Fruit fly (Drosophila melanogaster) whole organism, embryonic: ENCODE measurements around the gene sra.

Experiments used
- Adf1 ChIP-seq: fragments of 200-800 bp; sonication (Bioruptor generic); IDR thresholded peaks from 2 replicates; pipeline ENCODE4 v1.3.6; 2022; ENCODE audit warnings: missing biosample characterization, missing genetic modification characterization
- Atf-2 ChIP-seq: fragments of 200-800 bp; sonication (Bioruptor generic); optimal IDR thresholded peaks from 2 replicates; lab custom pipeline; 2016; ENCODE audit warnings: missing biosample characterization, missing genetic modification characterization
- CG10654 ChIP-seq: fragments of 200-800 bp; sonication (Bioruptor generic); optimal IDR thresholded peaks from 2 replicates; lab custom pipeline; 2016; ENCODE audit warnings: missing biosample characterization, missing genetic modification characterization
- CG11504 ChIP-seq: fragments of 200-800 bp; sonication (Bioruptor generic); optimal IDR thresholded peaks from 3 replicates; lab custom pipeline; 2019; ENCODE audit warnings: missing biosample characterization, mild to moderate bottlenecking, missing genetic modification characterization, moderate library complexity
- CG11696 ChIP-seq: fragments of 200-800 bp; sonication (Bioruptor generic); IDR thresholded peaks from 2 replicates; pipeline ENCODE4 v1.3.6; 2022; ENCODE audit warnings: missing biosample characterization, missing genetic modification characterization
- CG13296 ChIP-seq: fragments of 200-800 bp; sonication (Bioruptor generic); optimal IDR thresholded peaks from 3 replicates; lab custom pipeline; 2018; ENCODE audit warnings: missing biosample characterization, mild to moderate bottlenecking, missing genetic modification characterization
- CG14667 ChIP-seq: fragments of 200-800 bp; sonication (Bioruptor generic); IDR thresholded peaks from 2 replicates; pipeline ENCODE4 v1.3.6; 2022; ENCODE audit warnings: missing biosample characterization, missing genetic modification characterization
- CG15073 ChIP-seq: fragments of 200-800 bp; sonication (Bioruptor generic); optimal IDR thresholded peaks from 2 replicates; lab custom pipeline; 2016; ENCODE audit warnings: missing biosample characterization, missing genetic modification characterization
- CG15479 ChIP-seq: fragments of 200-800 bp; sonication (Bioruptor generic); optimal IDR thresholded peaks from 3 replicates; lab custom pipeline; 2019; ENCODE audit warnings: missing biosample characterization, mild to moderate bottlenecking, missing genetic modification characterization, moderate library complexity
- CG17612 ChIP-seq: fragments of 200-800 bp; sonication (Bioruptor generic); IDR thresholded peaks from 2 replicates; pipeline ENCODE4 v1.3.6; 2022; ENCODE audit warnings: missing biosample characterization, missing genetic modification characterization
- CG17829 ChIP-seq: fragments of 200-800 bp; optimal IDR thresholded peaks from 2 replicates; lab custom pipeline; 2019; ENCODE audit warnings: missing biosample characterization, mild to moderate bottlenecking, missing genetic modification characterization, moderate library complexity
- CG32532 ChIP-seq: fragments of 200-800 bp; sonication (Bioruptor generic); IDR thresholded peaks from 2 replicates; pipeline ENCODE4 v1.3.6; 2022; ENCODE audit warnings: missing biosample characterization, missing genetic modification characterization
- CG3838 ChIP-seq: fragments of 200-800 bp; sonication (Bioruptor generic); optimal IDR thresholded peaks from 3 replicates; lab custom pipeline; 2016; ENCODE audit warnings: missing biosample characterization, missing genetic modification characterization
- CG4617 ChIP-seq: fragments of 200-800 bp; sonication (Bioruptor generic); optimal IDR thresholded peaks from 3 replicates; lab custom pipeline; 2016; ENCODE audit warnings: missing biosample characterization, missing genetic modification characterization, borderline replicate concordance
- CG6254 ChIP-seq: fragments of 200-800 bp; sonication (Bioruptor generic); optimal IDR thresholded peaks from 3 replicates; lab custom pipeline; 2017; ENCODE audit warnings: mild to moderate bottlenecking, missing biosample characterization, missing genetic modification reagents, missing genetic modification characterization
- CG6813 ChIP-seq: fragments of 200-800 bp; sonication (Bioruptor generic); optimal IDR thresholded peaks from 2 replicates; lab custom pipeline; 2017; ENCODE audit warnings: missing biosample characterization, missing genetic modification characterization, mild to moderate bottlenecking, moderate library complexity, missing genetic modification reagents
- CG7271 ChIP-seq: fragments of 200-800 bp; sonication (Bioruptor generic); optimal IDR thresholded peaks from 2 replicates; lab custom pipeline; 2018; ENCODE audit warnings: missing biosample characterization, mild to moderate bottlenecking, missing genetic modification characterization, moderate library complexity
- CG7963 ChIP-seq: fragments of 200-800 bp; sonication (Bioruptor generic); IDR thresholded peaks from 3 replicates; pipeline ENCODE4 v1.3.6; 2022; ENCODE audit warnings: missing biosample characterization, missing genetic modification characterization; ENCODE audit not compliant: partially characterized antibody
- CG7987 ChIP-seq: fragments of 200-800 bp; sonication (Bioruptor generic); optimal IDR thresholded peaks from 2 replicates; lab custom pipeline; 2018; ENCODE audit warnings: missing biosample characterization, mild to moderate bottlenecking, missing genetic modification characterization, moderate library complexity
- CG8359 ChIP-seq: fragments of 200-800 bp; sonication (Bioruptor generic); optimal IDR thresholded peaks from 2 replicates; lab custom pipeline; 2017; ENCODE audit warnings: missing biosample characterization, mild to moderate bottlenecking, missing genetic modification characterization, borderline replicate concordance
- CG8478 ChIP-seq: fragments of >200 bp; optimal IDR thresholded peaks from 2 replicates; lab custom pipeline; 2018
- CG9609 ChIP-seq: fragments of 200-800 bp; sonication (Bioruptor generic); optimal IDR thresholded peaks from 3 replicates; lab custom pipeline; 2016; ENCODE audit warnings: missing biosample characterization, missing genetic modification characterization
- CG9727 ChIP-seq: fragments of 200-800 bp; sonication (Bioruptor generic); optimal IDR thresholded peaks from 3 replicates; lab custom pipeline; 2017; ENCODE audit warnings: missing biosample characterization, mild to moderate bottlenecking, missing genetic modification characterization
- CG9817 ChIP-seq: fragments of 200-800 bp; sonication (Bioruptor generic); optimal IDR thresholded peaks from 2 replicates; lab custom pipeline; 2018; ENCODE audit warnings: missing biosample characterization, mild to moderate bottlenecking, missing genetic modification characterization, moderate library complexity
- CoRest ChIP-seq: fragments of 200-800 bp; sonication (Bioruptor generic); optimal IDR thresholded peaks from 3 replicates; lab custom pipeline; 2018; ENCODE audit warnings: missing biosample characterization, mild to moderate bottlenecking, missing genetic modification characterization, moderate library complexity
- Dp ChIP-seq: fragments of 200-800 bp; sonication (Bioruptor generic); optimal IDR thresholded peaks from 2 replicates; lab custom pipeline; 2018; ENCODE audit warnings: missing biosample characterization, mild to moderate bottlenecking, missing genetic modification characterization, moderate library complexity
- E2f2 ChIP-seq: fragments of 200-800 bp; sonication (Bioruptor generic); IDR thresholded peaks from 2 replicates; pipeline ENCODE4 v1.3.6; 2022; ENCODE audit warnings: missing biosample characterization, missing genetic modification characterization
- Elba2 ChIP-seq: fragments of 200-800 bp; sonication (Bioruptor generic); optimal IDR thresholded peaks from 3 replicates; lab custom pipeline; 2016; ENCODE audit warnings: missing biosample characterization, missing genetic modification characterization
- Fer1 ChIP-seq: fragments of 200-800 bp; sonication (Bioruptor generic); optimal IDR thresholded peaks from 2 replicates; lab custom pipeline; 2017; ENCODE audit warnings: missing biosample characterization, mild to moderate bottlenecking, missing genetic modification characterization
- Mad ChIP-seq: fragments of 200-800 bp; sonication (Bioruptor generic); optimal IDR thresholded peaks from 2 replicates; lab custom pipeline; 2016; ENCODE audit warnings: missing biosample characterization, missing genetic modification characterization
- Nf-YA ChIP-seq: fragments of 200-800 bp; sonication (Bioruptor generic); IDR thresholded peaks from 2 replicates; pipeline ENCODE4 v1.3.6; 2022; ENCODE audit warnings: missing biosample characterization, missing genetic modification characterization
- NfI ChIP-seq: fragments of 200-800 bp; sonication (Bioruptor generic); optimal IDR thresholded peaks from 3 replicates; lab custom pipeline; 2018; ENCODE audit warnings: missing biosample characterization, mild to moderate bottlenecking, missing genetic modification characterization, moderate library complexity
- Ravus ChIP-seq: fragments of 200-800 bp; sonication (Bioruptor generic); IDR thresholded peaks from 2 replicates; pipeline ENCODE4 v1.3.6; 2022; ENCODE audit warnings: missing biosample characterization, missing genetic modification characterization
- Rx ChIP-seq: fragments of 200-800 bp; sonication (Bioruptor generic); IDR thresholded peaks from 2 replicates; pipeline ENCODE4 v1.3.6; 2022; ENCODE audit warnings: missing biosample characterization, missing genetic modification characterization
- dan ChIP-seq: fragments of 200-800 bp; sonication (Bioruptor generic); IDR thresholded peaks from 2 replicates; pipeline ENCODE4 v1.3.6; 2022; ENCODE audit warnings: missing biosample characterization, missing genetic modification characterization
- emc ChIP-seq: fragments of 200-800 bp; sonication (Bioruptor generic); optimal IDR thresholded peaks from 2 replicates; lab custom pipeline; 2016; ENCODE audit warnings: missing biosample characterization, missing genetic modification characterization
- fd102C ChIP-seq: fragments of 200-800 bp; sonication (Bioruptor generic); optimal IDR thresholded peaks from 2 replicates; lab custom pipeline; 2018; ENCODE audit warnings: missing biosample characterization, mild to moderate bottlenecking, missing genetic modification characterization, moderate library complexity
- gcm2 ChIP-seq: fragments of 200-800 bp; sonication (Bioruptor generic); optimal IDR thresholded peaks from 2 replicates; lab custom pipeline; 2016; ENCODE audit warnings: missing biosample characterization, missing genetic modification characterization
- ham ChIP-seq: fragments of 200-800 bp; sonication (Bioruptor generic); IDR thresholded peaks from 2 replicates; pipeline ENCODE4 v1.3.6; 2022; ENCODE audit warnings: missing biosample characterization, missing genetic modification characterization
- kay ChIP-seq: fragments of 200-800 bp; sonication (Bioruptor generic); optimal IDR thresholded peaks from 2 replicates; lab custom pipeline; 2016; ENCODE audit warnings: missing biosample characterization, missing genetic modification characterization
- mirr ChIP-seq: fragments of 200-800 bp; sonication (Bioruptor generic); optimal IDR thresholded peaks from 3 replicates; lab custom pipeline; 2018; ENCODE audit warnings: missing biosample characterization, mild to moderate bottlenecking, missing genetic modification characterization
- odd ChIP-seq: fragments of 200-800 bp; sonication (Bioruptor generic); optimal IDR thresholded peaks from 2 replicates; lab custom pipeline; 2017; ENCODE audit warnings: missing biosample characterization, mild to moderate bottlenecking, missing genetic modification characterization
- pan ChIP-seq, 4 experiments: fragments of >200 bp in 3 of 4; fragments of 200-800 bp in 1 of 4; sonication (Bioruptor generic) in 1 of 4; optimal IDR thresholded peaks in 3 of 4; IDR thresholded peaks in 1 of 4; 2 replicates each; pipeline versions ENCODE4 v1.3.6 to Lab custom; 2017 to 2022; ENCODE audit warnings: missing biosample characterization in 2 of 4, missing genetic modification characterization in 2 of 4, mixed read lengths in 1 of 4
- pb ChIP-seq: fragments of 200-800 bp; sonication (Bioruptor generic); optimal IDR thresholded peaks from 3 replicates; lab custom pipeline; 2016; ENCODE audit warnings: missing biosample characterization, missing genetic modification characterization
- peb ChIP-seq: fragments of 200-800 bp; sonication (Bioruptor generic); IDR thresholded peaks from 2 replicates; pipeline ENCODE4 v1.3.6; 2022; ENCODE audit warnings: missing biosample characterization, missing genetic modification characterization
- pnt ChIP-seq: fragments of 200-800 bp; sonication (Bioruptor generic); optimal IDR thresholded peaks from 3 replicates; lab custom pipeline; 2016; ENCODE audit warnings: missing biosample characterization, missing genetic modification characterization
- ro ChIP-seq: fragments of 200-800 bp; sonication (Bioruptor generic); IDR thresholded peaks from 2 replicates; pipeline ENCODE4 v1.3.6; 2022; ENCODE audit warnings: missing biosample characterization, missing genetic modification characterization
- seq ChIP-seq: fragments of 200-800 bp; sonication (Bioruptor generic); IDR thresholded peaks from 2 replicates; pipeline ENCODE4 v1.3.6; 2022; ENCODE audit warnings: missing biosample characterization, missing genetic modification characterization
- slp2 ChIP-seq: fragments of 200-800 bp; sonication (Bioruptor generic); optimal IDR thresholded peaks from 2 replicates; lab custom pipeline; 2016; ENCODE audit warnings: missing biosample characterization, missing genetic modification characterization
- unpg ChIP-seq: fragments of 200-800 bp; sonication (Bioruptor generic); optimal IDR thresholded peaks from 3 replicates; lab custom pipeline; 2018; ENCODE audit warnings: missing biosample characterization, mild to moderate bottlenecking, missing genetic modification characterization, moderate library complexity
- usp ChIP-seq: fragments of >200 bp; optimal IDR thresholded peaks from 2 replicates; lab custom pipeline; 2017; ENCODE audit warnings: missing biosample characterization, missing genetic modification characterization

sra gene

DNA sequence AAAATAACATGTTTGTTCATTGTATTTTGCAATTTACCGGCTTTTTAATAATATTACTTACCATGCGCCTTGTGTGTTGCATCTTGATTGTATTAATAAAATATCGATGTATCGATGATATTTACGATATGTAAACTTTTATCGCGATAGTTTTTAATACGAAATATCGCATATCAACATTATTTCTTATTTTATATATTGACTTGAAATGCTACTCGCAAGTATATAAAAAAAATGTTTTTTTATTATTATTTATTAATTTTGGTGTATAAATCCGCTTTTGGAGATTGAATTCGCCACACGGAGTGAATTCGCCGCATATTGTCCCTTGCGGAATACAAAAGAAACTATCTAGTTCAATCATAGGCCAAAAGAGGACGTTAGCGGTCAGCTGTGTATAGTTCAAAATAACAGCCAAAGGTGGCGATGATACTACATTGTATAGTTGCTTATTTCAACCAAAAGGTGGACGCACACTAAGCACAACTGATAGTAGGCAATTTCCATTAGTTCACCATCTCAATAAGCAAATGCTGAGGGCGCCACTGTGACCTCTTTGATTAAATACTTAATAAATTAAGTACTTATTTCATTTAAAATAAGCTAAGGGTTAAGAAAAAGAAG is 18.5 kb downstream of the sra start, which contains the start of gene mtSSB (continued):
- TF ChIP-seq CG6254 (GFP tag; lab: Kevin White, UChicago) (peak; percentile 25), unpg (GFP tag; lab: Kevin White, UChicago) (peak; percentile 76), CG8359 (GFP tag; lab: Kevin White, UChicago) (no peak), CG32532 (peak; percentile 98), seq (GFP tag; lab: Robert Waterston, UW) (peak; percentile 83), usp (GFP tag; lab: Kevin White, UChicago) (no peak), E2f2 (GFP tag; lab: Robert Waterston, UW) (peak; percentile 61; the same call in 1 of the 2 replicates), ham (peak; percentile 34; the same call in 1 of the 2 replicates), dan (GFP tag; lab: Robert Waterston, UW) (peak; percentile 47; the same call in 1 of the 2 replicates), CG9817 (peak; percentile 87), peb (GFP tag; lab: Robert Waterston, UW) (peak; percentile 64; the same call in 1 of the 2 replicates), CG9609 (GFP tag; lab: Kevin White, UChicago) (peak; percentile 83), Nf-YA (peak; percentile 72), gcm2 (peak; percentile 48), fd102C (peak; percentile 69), Fer1 (GFP tag; lab: Kevin White, UChicago) (peak; percentile 77), Adf1 (GFP tag; lab: Robert Waterston, UW) (peak; percentile 56; the same call in 1 of the 2 replicates), ro (GFP tag; lab: Robert Waterston, UW) (peak; percentile 84), CG3838 (GFP tag; lab: Kevin White, UChicago) (peak; percentile 64), CG8478 (lab: Kevin White, UChicago) (no peak), CG6813 (GFP tag; lab: Kevin White, UChicago) (peak; percentile 59), CG7987 (peak; percentile 94), CG7271 (tag; lab: Kevin White, UChicago) (peak; percentile 72), CG9727 (GFP tag; lab: Kevin White, UChicago) (peak; percentile 77), Rx (peak; percentile 81; the same call in 1 of the 2 replicates), Ravus (GFP tag; lab: Robert Waterston, UW) (peak; percentile 62), CG4617 (GFP tag; lab: Kevin White, UChicago) (peak; percentile 72), pb (GFP tag; lab: Kevin White, UChicago) (peak; percentile 70), mirr (peak; percentile 91), CG15479 (GFP tag; lab: Kevin White, UChicago) (no peak), pan (optimal IDR thresholded peaks at IDR 0.05; lab: Kevin White, UChicago) (no peak), pan (GFP tag; optimal IDR thresholded peaks at IDR 0.05 in 1 of 2, IDR thresholded peaks at IDR 0.05 in 1 of 2) (peak in 1 of 2 experiments; percentile 92), CG14667 (GFP tag; lab: Robert Waterston, UW) (peak; percentile 86), Dp (GFP tag; lab: Kevin White, UChicago) (peak; percentile 67), Elba2 (peak; percentile 58), CG7963 (GFP tag; lab: Robert Waterston, UW) (peak; percentile 98), emc (GFP tag; lab: Kevin White, UChicago) (peak; percentile 56)

DNA sequence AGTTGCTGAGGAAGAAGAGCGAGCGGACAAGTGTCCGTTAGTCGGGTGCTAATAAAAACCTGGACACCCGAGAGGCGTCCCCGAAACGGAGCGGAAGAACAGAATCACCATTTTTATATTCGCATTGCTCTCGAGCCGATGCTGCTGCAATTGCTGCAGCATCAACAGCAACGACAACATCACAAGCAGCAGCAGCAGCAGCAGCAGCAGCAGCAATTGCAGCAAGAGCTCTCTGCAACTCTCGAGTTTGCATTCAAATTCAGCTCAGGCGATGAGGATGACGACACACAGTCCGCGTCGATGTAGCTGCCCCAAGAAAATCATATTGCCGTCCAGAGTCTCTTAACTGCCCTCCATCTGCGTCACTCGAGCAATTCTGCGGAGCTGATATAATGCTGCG is 19.4 kb downstream of the sra start:
- TF ChIP-seq NfI (peak; percentile 16), CG11504 (tag; lab: Kevin White, UChicago) (no peak), pnt (GFP tag; lab: Kevin White, UChicago) (no peak), CG11696 (GFP tag; lab: Robert Waterston, UW) (no peak), kay (GFP tag; lab: Kevin White, UChicago) (no peak), CG17829 (no peak), Atf-2 (GFP tag; lab: Kevin White, UChicago) (no peak), CG15073 (no peak), odd (GFP tag; lab: Kevin White, UChicago) (no peak), CoRest (tag; lab: Kevin White, UChicago) (no peak), CG13296 (GFP tag; lab: Kevin White, UChicago) (no peak), CG10654 (no peak), slp2 (no peak), CG17612 (GFP tag; lab: Robert Waterston, UW) (no peak), Mad (GFP tag; lab: Kevin White, UChicago) (no peak)
